Worm (Caenorhabditis elegans) whole organism, L1 larva: ENCODE results near the gene cyp-13A8.

Experiments
- C04F5.9 ChIP-seq: sonication (generic microtip); optimal IDR thresholded peaks from 2 replicates; lab custom pipeline; 2016; ENCODE audit warnings: missing genetic modification characterization, missing compliant biosample characterization
- C16A3.4 ChIP-seq: fragments of 150-350 bp; optimal IDR thresholded peaks from 2 replicates; lab custom pipeline; 2014; ENCODE audit warnings: missing biosample characterization, missing genetic modification characterization
- C34B4.2 ChIP-seq: sonication (generic microtip); optimal IDR thresholded peaks from 2 replicates; lab custom pipeline; 2017; ENCODE audit warnings: mild to moderate bottlenecking, missing genetic modification characterization, missing compliant biosample characterization
- F16B12.6 ChIP-seq: fragments of 150-350 bp; optimal IDR thresholded peaks from 2 replicates; lab custom pipeline; 2014; ENCODE audit warnings: missing biosample characterization, missing genetic modification characterization
- alr-1 ChIP-seq: fragments of 200-800 bp; sonication (Bioruptor generic); optimal IDR thresholded peaks from 2 replicates; lab custom pipeline; 2018; ENCODE audit warnings: borderline replicate concordance, mild to moderate bottlenecking, missing genetic modification characterization, missing compliant biosample characterization
- aly-2 ChIP-seq: fragments of 150-350 bp; optimal IDR thresholded peaks from 2 replicates; lab custom pipeline; 2014; ENCODE audit warnings: missing biosample characterization, missing genetic modification characterization
- blmp-1 ChIP-seq: fragments of 150-350 bp; optimal IDR thresholded peaks from 2 replicates; lab custom pipeline; 2014; ENCODE audit warnings: missing biosample characterization, missing genetic modification characterization
- ceh-63 ChIP-seq: fragments of 200-800 bp; sonication (Bioruptor generic); optimal IDR thresholded peaks from 2 replicates; lab custom pipeline; 2018; ENCODE audit warnings: mild to moderate bottlenecking, missing genetic modification characterization, missing compliant biosample characterization
- ceh-8 ChIP-seq: fragments of 200-800 bp; sonication (Bioruptor generic); optimal IDR thresholded peaks from 2 replicates; lab custom pipeline; 2018; ENCODE audit warnings: mild to moderate bottlenecking, missing genetic modification characterization, moderate library complexity, missing compliant biosample characterization
- ceh-82 ChIP-seq, 3 experiments: fragments of 150-350 bp in 1 of 3; sonication (generic microtip) in 2 of 3; optimal IDR thresholded peaks; 2 replicates each; lab custom pipeline; 2014 to 2017; ENCODE audit warnings: missing biosample characterization in 3 of 3, missing genetic modification characterization in 3 of 3
- ceh-88 ChIP-seq: fragments of 200-800 bp; sonication (Bioruptor generic); IDR thresholded peaks from 2 replicates; pipeline ENCODE4 v1.3.6; 2022; ENCODE audit warnings: missing genetic modification characterization, missing compliant biosample characterization
- ceh-90 ChIP-seq: sonication (generic microtip); optimal IDR thresholded peaks from 2 replicates; lab custom pipeline; 2016; ENCODE audit warnings: missing genetic modification characterization, missing compliant biosample characterization
- dpl-1 ChIP-seq, 3 experiments: fragments of 150-350 bp in 2 of 3; sonication (generic microtip) in 1 of 3; optimal IDR thresholded peaks; 2 replicates each; lab custom pipeline; 2014 to 2017; ENCODE audit warnings: missing biosample characterization in 3 of 3, missing genetic modification characterization in 3 of 3, missing genetic modification reagents in 3 of 3
- efl-3 ChIP-seq: fragments of 200-800 bp; sonication (Bioruptor generic); optimal IDR thresholded peaks from 2 replicates; lab custom pipeline; 2018; ENCODE audit warnings: mild to moderate bottlenecking, missing genetic modification characterization, missing compliant biosample characterization
- egl-13 ChIP-seq: sonication (generic microtip); optimal IDR thresholded peaks from 2 replicates; lab custom pipeline; 2016; ENCODE audit warnings: missing genotype, missing genetic modification reagents, missing genetic modification characterization, missing compliant biosample characterization
- egl-27 ChIP-seq, 2 experiments: fragments of 150-350 bp in 1 of 2; sonication (generic microtip); optimal IDR thresholded peaks; 3 replicates each; lab custom pipeline; 2017 to 2018; ENCODE audit warnings: missing biosample characterization in 2 of 2, missing genetic modification characterization in 2 of 2, missing genetic modification reagents in 2 of 2
- elt-2 ChIP-seq: sonication (generic microtip); optimal IDR thresholded peaks from 2 replicates; lab custom pipeline; 2016; ENCODE audit warnings: missing genetic modification characterization, mild to moderate bottlenecking, inconsistent platforms, missing compliant biosample characterization, missing genetic modification reagents
- elt-3 ChIP-seq, 6 experiments: fragments of 150-350 bp in 1 of 6; sonication (generic microtip); optimal IDR thresholded peaks; 2 replicates each; lab custom pipeline; 2017 to 2018; ENCODE audit warnings: missing biosample characterization in 6 of 6, missing genetic modification characterization in 6 of 6, inconsistent platforms in 1 of 6
- ets-5 ChIP-seq: fragments of 200-800 bp; sonication (Bioruptor generic); IDR thresholded peaks from 2 replicates; pipeline ENCODE4 v1.3.6; 2022; ENCODE audit warnings: missing genetic modification characterization, missing compliant biosample characterization
- fkh-10 ChIP-seq: sonication (generic microtip); optimal IDR thresholded peaks from 2 replicates; lab custom pipeline; 2017; ENCODE audit warnings: missing biosample characterization, missing genetic modification reagents, missing genetic modification characterization
- grh-1 ChIP-seq: fragments of 200-800 bp; sonication (Bioruptor generic); IDR thresholded peaks from 2 replicates; pipeline ENCODE4 v1.3.6; 2022; ENCODE audit warnings: missing genetic modification reagents, missing genetic modification characterization, missing compliant biosample characterization
- hlh-4 ChIP-seq: sonication (generic microtip); optimal IDR thresholded peaks from 2 replicates; lab custom pipeline; 2016; ENCODE audit warnings: mild to moderate bottlenecking, missing genetic modification characterization, missing compliant biosample characterization
- irx-1 ChIP-seq: sonication (generic microtip); optimal IDR thresholded peaks from 2 replicates; lab custom pipeline; 2016; ENCODE audit warnings: missing genetic modification characterization, missing compliant biosample characterization
- isw-1 ChIP-seq: fragments of 200-800 bp; sonication (Bioruptor generic); IDR thresholded peaks from 2 replicates; pipeline ENCODE4 v1.3.6; 2022; ENCODE audit warnings: missing genetic modification characterization, missing compliant biosample characterization
- jun-1 ChIP-seq: fragments of 150-350 bp; optimal IDR thresholded peaks from 2 replicates; lab custom pipeline; 2014; ENCODE audit warnings: missing biosample characterization, missing genetic modification reagents, missing genetic modification characterization
- lin-13 ChIP-seq: fragments of 150-350 bp; optimal IDR thresholded peaks from 2 replicates; lab custom pipeline; 2014; ENCODE audit warnings: missing biosample characterization, missing genetic modification reagents, missing genetic modification characterization
- lin-14 ChIP-seq: fragments of 200-800 bp; sonication (Bioruptor generic); optimal IDR thresholded peaks from 2 replicates; lab custom pipeline; 2018; ENCODE audit warnings: mild to moderate bottlenecking, missing genetic modification characterization, moderate library complexity, missing compliant biosample characterization
- lsy-2 ChIP-seq, 2 experiments: fragments of 150-350 bp; optimal IDR thresholded peaks; 2 replicates each; lab custom pipeline; 2014; ENCODE audit warnings: missing biosample characterization in 2 of 2, missing genetic modification characterization in 2 of 2
- mab-9 ChIP-seq: fragments of 200-800 bp; sonication (Bioruptor generic); IDR thresholded peaks from 2 replicates; pipeline ENCODE4 v1.3.6; 2022; ENCODE audit warnings: missing genetic modification reagents, missing genetic modification characterization, missing compliant biosample characterization
- mdl-1 ChIP-seq, 2 experiments: fragments of 150-350 bp; optimal IDR thresholded peaks; 2 replicates each; lab custom pipeline; 2014 to 2017; ENCODE audit warnings: missing biosample characterization in 2 of 2, missing genetic modification characterization in 2 of 2, inconsistent platforms in 1 of 2
- mef-2 ChIP-seq: fragments of 150-350 bp; optimal IDR thresholded peaks from 2 replicates; lab custom pipeline; 2014; ENCODE audit warnings: missing biosample characterization, missing genetic modification characterization
- nhr-11 ChIP-seq: fragments of 150-350 bp; optimal IDR thresholded peaks from 2 replicates; lab custom pipeline; 2014; ENCODE audit warnings: missing biosample characterization, missing genetic modification characterization
- nhr-12 ChIP-seq: sonication (generic microtip); optimal IDR thresholded peaks from 2 replicates; lab custom pipeline; 2017; ENCODE audit warnings: missing biosample characterization, missing genetic modification characterization
- nhr-19 ChIP-seq: fragments of 200-800 bp; sonication (Bioruptor generic); conservative IDR thresholded peaks from 2 replicates; pipeline ENCODE4 v1.3.6; 2022; ENCODE audit warnings: missing genetic modification characterization, missing compliant biosample characterization
- nhr-20 ChIP-seq: sonication (generic microtip); optimal IDR thresholded peaks from 2 replicates; lab custom pipeline; 2016; ENCODE audit warnings: mild to moderate bottlenecking, missing genetic modification characterization, missing compliant biosample characterization
- nhr-237 ChIP-seq: fragments of 150-350 bp; optimal IDR thresholded peaks from 2 replicates; lab custom pipeline; 2014; ENCODE audit warnings: missing biosample characterization, missing genetic modification characterization
- nhr-47 ChIP-seq: sonication (generic microtip); optimal IDR thresholded peaks from 2 replicates; lab custom pipeline; 2016; ENCODE audit warnings: mild to moderate bottlenecking, missing genetic modification characterization, moderate library complexity, missing compliant biosample characterization
- nhr-84 ChIP-seq: sonication (generic microtip); optimal IDR thresholded peaks from 2 replicates; lab custom pipeline; 2017; ENCODE audit warnings: missing biosample characterization, missing genetic modification characterization
- nhr-90 ChIP-seq: sonication (generic microtip); optimal IDR thresholded peaks from 2 replicates; lab custom pipeline; 2016; ENCODE audit warnings: mild to moderate bottlenecking, missing genetic modification characterization, missing compliant biosample characterization; ENCODE audit not compliant: poor library complexity
- pag-3 ChIP-seq: sonication (generic microtip); optimal IDR thresholded peaks from 2 replicates; lab custom pipeline; 2017; ENCODE audit warnings: missing genetic modification characterization, mild to moderate bottlenecking, missing compliant biosample characterization, antibody characterized with exemption, borderline replicate concordance; ENCODE audit not compliant: insufficient read depth
- pqm-1 ChIP-seq: sonication (generic microtip); optimal IDR thresholded peaks from 3 replicates; lab custom pipeline; 2017; ENCODE audit warnings: missing biosample characterization, missing genetic modification characterization
- rnt-1 ChIP-seq: sonication (generic microtip); optimal IDR thresholded peaks from 2 replicates; lab custom pipeline; 2016; ENCODE audit warnings: mild to moderate bottlenecking, missing genetic modification characterization, moderate library complexity, missing compliant biosample characterization
- skn-1 ChIP-seq: fragments of 150-350 bp; optimal IDR thresholded peaks from 2 replicates; lab custom pipeline; 2014; ENCODE audit warnings: missing biosample characterization, missing genetic modification characterization
- sox-4 ChIP-seq: sonication (generic microtip); optimal IDR thresholded peaks from 2 replicates; lab custom pipeline; 2016; ENCODE audit warnings: missing genetic modification characterization, missing compliant biosample characterization
- sptf-1 ChIP-seq: fragments of 150-350 bp; optimal IDR thresholded peaks from 2 replicates; lab custom pipeline; 2014; ENCODE audit warnings: missing biosample characterization, missing genetic modification characterization
- tbx-2 ChIP-seq: sonication (generic microtip); optimal IDR thresholded peaks from 2 replicates; lab custom pipeline; 2016; ENCODE audit warnings: missing genetic modification characterization, missing compliant biosample characterization
- unc-30 ChIP-seq: sonication (generic microtip); optimal IDR thresholded peaks from 2 replicates; lab custom pipeline; 2017; ENCODE audit warnings: missing biosample characterization, missing genetic modification characterization
- unc-62 ChIP-seq: fragments of 150-350 bp; optimal IDR thresholded peaks from 2 replicates; lab custom pipeline; 2014; ENCODE audit warnings: missing biosample characterization, missing genetic modification reagents, missing genetic modification characterization
- vab-15 ChIP-seq: sonication (generic microtip); optimal IDR thresholded peaks from 2 replicates; lab custom pipeline; 2017; ENCODE audit warnings: missing genotype, mild to moderate bottlenecking, missing genetic modification characterization, missing compliant biosample characterization
- xbp-1 ChIP-seq: sonication (generic microtip); optimal IDR thresholded peaks from 2 replicates; lab custom pipeline; 2016; ENCODE audit warnings: missing genetic modification characterization, missing compliant biosample characterization
- ztf-11 ChIP-seq, 2 experiments: sonication (generic microtip); optimal IDR thresholded peaks; 2 replicates each; lab custom pipeline; 2016 to 2017; ENCODE audit warnings: missing genetic modification characterization in 2 of 2, missing biosample characterization in 1 of 2, missing compliant biosample characterization in 1 of 2

Gene cyp-13A8

DNA sequence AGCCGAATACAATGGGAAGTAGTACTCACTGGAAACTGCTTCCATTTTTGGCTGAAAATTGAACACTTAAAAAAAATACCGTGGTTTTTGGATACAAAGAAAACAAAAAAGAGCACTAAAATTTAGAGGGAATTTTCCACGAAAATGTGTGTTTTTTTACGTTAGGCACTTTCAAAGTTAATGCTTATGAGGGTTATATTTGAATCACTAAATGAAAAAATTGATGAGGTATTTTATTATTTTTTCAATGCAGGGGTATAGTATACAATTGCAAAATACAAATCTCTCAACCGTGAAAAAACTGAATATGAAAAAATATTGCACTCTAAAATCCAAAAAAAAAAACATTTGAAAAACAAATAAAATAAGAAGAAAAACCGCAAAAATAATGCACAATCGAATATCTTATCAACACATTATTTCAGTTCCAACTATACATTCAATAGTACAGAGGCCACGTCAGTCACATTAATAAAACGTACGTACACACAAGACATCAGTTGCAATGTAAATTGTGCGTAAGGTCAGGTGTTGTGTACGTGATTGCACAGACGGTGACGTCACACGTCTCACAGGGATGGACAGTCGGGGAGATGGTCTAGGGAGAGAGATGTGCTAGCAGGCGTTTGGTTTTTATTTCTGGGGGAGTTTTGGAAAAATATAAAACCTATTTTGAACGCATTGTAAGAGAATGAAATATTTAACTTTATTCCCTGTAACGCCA is 37.4 kb downstream of the cyp-13A8 start, which contains the start of gene aqp-10:
Gene aqp-10 (minus strand): TSS at position 51 of the 724 bp plus-strand sequence.
- no peak for TF ChIP-seq jun-1 (tag; lab: Kevin White, UChicago)
- no peak for TF ChIP-seq unc-30 (tag; lab: Kevin White, UChicago)
- no peak for TF ChIP-seq grh-1 (GFP tag; lab: Robert Waterston, UW)
- peak; percentile 54 to 68 for TF ChIP-seq lsy-2 (tag; optimal IDR thresholded peaks at IDR 0.05; lab: Kevin White, UChicago)
- TF ChIP-seq alr-1 (tag; lab: Kevin White, UChicago): no peak
- no peak for TF ChIP-seq C04F5.9 (tag; lab: Kevin White, UChicago)
- no peak for TF ChIP-seq nhr-84
- no peak for TF ChIP-seq sox-4 (tag; lab: Kevin White, UChicago)
- TF ChIP-seq xbp-1 (tag; lab: Kevin White, UChicago): peak; percentile 78
- TF ChIP-seq aly-2 (tag; lab: Kevin White, UChicago): no peak
- TF ChIP-seq efl-3 (GFP tag; lab: Kevin White, UChicago): no peak
- TF ChIP-seq fkh-10 (GFP tag; lab: Kevin White, UChicago): no peak
- peak in 2 of 3 experiments; percentile 55 to 61 for TF ChIP-seq dpl-1 (GFP tag; optimal IDR thresholded peaks at IDR 0.05; lab: Kevin White, UChicago)
- peak; percentile 1 for TF ChIP-seq irx-1 (tag; lab: Kevin White, UChicago)
- no peak for TF ChIP-seq sptf-1 (tag; lab: Kevin White, UChicago)
- no peak for TF ChIP-seq unc-62 (GFP tag; lab: Kevin White, UChicago)
- TF ChIP-seq ceh-63: no peak
- no peak for TF ChIP-seq ztf-11 (tag; optimal IDR thresholded peaks at IDR 0.05; lab: Kevin White, UChicago)
- no peak for TF ChIP-seq nhr-11 (tag; lab: Kevin White, UChicago)
- peak; percentile 54 for TF ChIP-seq lin-14 (GFP tag; lab: Kevin White, UChicago)
- TF ChIP-seq lin-13 (GFP tag; lab: Kevin White, UChicago): no peak
- TF ChIP-seq nhr-20 (tag; lab: Kevin White, UChicago): peak; percentile 73
- TF ChIP-seq ceh-88 (GFP tag; lab: Robert Waterston, UW): no peak
- no peak for TF ChIP-seq pqm-1 (tag; lab: Kevin White, UChicago)
- peak; percentile 87 for TF ChIP-seq F16B12.6 (tag; lab: Kevin White, UChicago)
- TF ChIP-seq egl-27 (tag; optimal IDR thresholded peaks at IDR 0.05; lab: Kevin White, UChicago): no peak
- no peak for TF ChIP-seq ceh-8 (GFP tag; lab: Kevin White, UChicago)
- peak in 2 of 6 experiments; percentile 3 to 27 for TF ChIP-seq elt-3 (tag; optimal IDR thresholded peaks at IDR 0.05; lab: Kevin White, UChicago)
- TF ChIP-seq tbx-2 (tag; lab: Kevin White, UChicago): peak; percentile 70
- TF ChIP-seq nhr-19: peak; percentile 47
- TF ChIP-seq nhr-47: peak; percentile 49
- peak; percentile 46 for TF ChIP-seq rnt-1 (tag; lab: Kevin White, UChicago)
- no peak for TF ChIP-seq hlh-4 (tag; lab: Kevin White, UChicago)
- TF ChIP-seq ceh-82 (tag; optimal IDR thresholded peaks at IDR 0.05; lab: Kevin White, UChicago): no peak
- no peak for TF ChIP-seq ets-5 (GFP tag; lab: Robert Waterston, UW)
- TF ChIP-seq mdl-1 (tag; optimal IDR thresholded peaks at IDR 0.05; lab: Kevin White, UChicago): no peak
- peak; percentile 44 for TF ChIP-seq C16A3.4
- no peak for TF ChIP-seq ceh-90 (tag; lab: Kevin White, UChicago)
- peak; percentile 69 for TF ChIP-seq elt-2
- no peak for TF ChIP-seq C34B4.2
- TF ChIP-seq skn-1 (tag; lab: Kevin White, UChicago): peak; percentile 13
- no peak for TF ChIP-seq mef-2
- TF ChIP-seq nhr-12 (tag; lab: Kevin White, UChicago): no peak
- TF ChIP-seq pag-3 (tag; lab: Kevin White, UChicago): no peak
- TF ChIP-seq nhr-237 (tag; lab: Kevin White, UChicago): no peak
- no peak for TF ChIP-seq vab-15
- 0 out of 2 replicates have a peak, but pooled peaks have one; percentile 39 for TF ChIP-seq mab-9 (GFP tag; lab: Robert Waterston, UW)
- TF ChIP-seq egl-13 (tag; lab: Kevin White, UChicago): no peak
- TF ChIP-seq isw-1: no peak
- TF ChIP-seq nhr-90 (tag; lab: Kevin White, UChicago): peak; percentile 64
- TF ChIP-seq blmp-1 (tag; lab: Kevin White, UChicago): peak; percentile 57
